Worm (Caenorhabditis elegans) whole organism, L1 larva: ENCODE data around the gene htp-1.

Experiments used
- aha-1 ChIP-seq: fragments of 150-350 bp; optimal IDR thresholded peaks from 2 replicates; lab custom pipeline; 2014; ENCODE audit warnings: missing biosample characterization, missing genetic modification characterization
- aly-2 ChIP-seq: fragments of 150-350 bp; optimal IDR thresholded peaks from 2 replicates; lab custom pipeline; 2014; ENCODE audit warnings: missing biosample characterization, missing genetic modification characterization
- ceh-8 ChIP-seq: fragments of 200-800 bp; sonication (Bioruptor generic); optimal IDR thresholded peaks from 2 replicates; lab custom pipeline; 2018; ENCODE audit warnings: mild to moderate bottlenecking, missing genetic modification characterization, moderate library complexity, missing compliant biosample characterization
- ceh-90 ChIP-seq: sonication (generic microtip); optimal IDR thresholded peaks from 2 replicates; lab custom pipeline; 2016; ENCODE audit warnings: missing genetic modification characterization, missing compliant biosample characterization
- ces-1 ChIP-seq: fragments of 150-350 bp; optimal IDR thresholded peaks from 2 replicates; lab custom pipeline; 2014; ENCODE audit warnings: missing biosample characterization, missing genetic modification reagents, missing genetic modification characterization
- dsc-1 ChIP-seq: sonication (generic microtip); optimal IDR thresholded peaks from 2 replicates; lab custom pipeline; 2016; ENCODE audit warnings: mild to moderate bottlenecking, missing genetic modification characterization, missing compliant biosample characterization
- efl-1 ChIP-seq, 4 experiments: fragments of 150-350 bp; optimal IDR thresholded peaks in 3 of 4; peaks in 1 of 4; 1 replicate in 1 of 4; 2 replicates in 3 of 4; lab custom pipeline; 2014; ENCODE audit warnings: missing biosample characterization in 2 of 4, missing genetic modification characterization in 2 of 4, missing genetic modification reagents in 2 of 4
- egl-27 ChIP-seq, 2 experiments: fragments of 150-350 bp in 1 of 2; sonication (generic microtip); optimal IDR thresholded peaks; 3 replicates each; lab custom pipeline; 2017 to 2018; ENCODE audit warnings: missing biosample characterization in 2 of 2, missing genetic modification characterization in 2 of 2, missing genetic modification reagents in 2 of 2
- elt-2 ChIP-seq: sonication (generic microtip); optimal IDR thresholded peaks from 2 replicates; lab custom pipeline; 2016; ENCODE audit warnings: missing genetic modification characterization, mild to moderate bottlenecking, inconsistent platforms, missing compliant biosample characterization, missing genetic modification reagents
- fos-1 ChIP-seq: fragments of 150-350 bp; optimal IDR thresholded peaks from 2 replicates; lab custom pipeline; 2014; ENCODE audit warnings: missing biosample characterization, missing genetic modification characterization
- grh-1 ChIP-seq: fragments of 200-800 bp; sonication (Bioruptor generic); IDR thresholded peaks from 2 replicates; pipeline ENCODE4 v1.3.6; 2022; ENCODE audit warnings: missing genetic modification reagents, missing genetic modification characterization, missing compliant biosample characterization
- hlh-17 ChIP-seq: fragments of 200-800 bp; sonication (Bioruptor generic); optimal IDR thresholded peaks from 2 replicates; lab custom pipeline; 2018; ENCODE audit warnings: missing genetic modification characterization, mild to moderate bottlenecking, missing compliant biosample characterization, moderate library complexity, borderline replicate concordance
- hlh-4 ChIP-seq: sonication (generic microtip); optimal IDR thresholded peaks from 2 replicates; lab custom pipeline; 2016; ENCODE audit warnings: mild to moderate bottlenecking, missing genetic modification characterization, missing compliant biosample characterization
- hpl-2 ChIP-seq: fragments of 150-350 bp; optimal IDR thresholded peaks from 2 replicates; lab custom pipeline; 2014; ENCODE audit warnings: missing biosample characterization, missing genetic modification reagents, missing genetic modification characterization
- isw-1 ChIP-seq: fragments of 200-800 bp; sonication (Bioruptor generic); IDR thresholded peaks from 2 replicates; pipeline ENCODE4 v1.3.6; 2022; ENCODE audit warnings: missing genetic modification characterization, missing compliant biosample characterization
- jun-1 ChIP-seq: fragments of 150-350 bp; optimal IDR thresholded peaks from 2 replicates; lab custom pipeline; 2014; ENCODE audit warnings: missing biosample characterization, missing genetic modification reagents, missing genetic modification characterization
- lin-13 ChIP-seq: fragments of 150-350 bp; optimal IDR thresholded peaks from 2 replicates; lab custom pipeline; 2014; ENCODE audit warnings: missing biosample characterization, missing genetic modification reagents, missing genetic modification characterization
- lin-14 ChIP-seq: fragments of 200-800 bp; sonication (Bioruptor generic); optimal IDR thresholded peaks from 2 replicates; lab custom pipeline; 2018; ENCODE audit warnings: mild to moderate bottlenecking, missing genetic modification characterization, moderate library complexity, missing compliant biosample characterization
- mdl-1 ChIP-seq, 2 experiments: fragments of 150-350 bp; optimal IDR thresholded peaks; 2 replicates each; lab custom pipeline; 2014 to 2017; ENCODE audit warnings: missing biosample characterization in 2 of 2, missing genetic modification characterization in 2 of 2, inconsistent platforms in 1 of 2
- mef-2 ChIP-seq: fragments of 150-350 bp; optimal IDR thresholded peaks from 2 replicates; lab custom pipeline; 2014; ENCODE audit warnings: missing biosample characterization, missing genetic modification characterization
- mep-1 ChIP-seq: fragments of 150-350 bp; optimal IDR thresholded peaks from 2 replicates; lab custom pipeline; 2014; ENCODE audit warnings: missing biosample characterization, missing genetic modification characterization
- nhr-11 ChIP-seq: fragments of 150-350 bp; optimal IDR thresholded peaks from 2 replicates; lab custom pipeline; 2014; ENCODE audit warnings: missing biosample characterization, missing genetic modification characterization
- nhr-19 ChIP-seq: fragments of 200-800 bp; sonication (Bioruptor generic); conservative IDR thresholded peaks from 2 replicates; pipeline ENCODE4 v1.3.6; 2022; ENCODE audit warnings: missing genetic modification characterization, missing compliant biosample characterization
- nhr-20 ChIP-seq: sonication (generic microtip); optimal IDR thresholded peaks from 2 replicates; lab custom pipeline; 2016; ENCODE audit warnings: mild to moderate bottlenecking, missing genetic modification characterization, missing compliant biosample characterization
- nhr-237 ChIP-seq: fragments of 150-350 bp; optimal IDR thresholded peaks from 2 replicates; lab custom pipeline; 2014; ENCODE audit warnings: missing biosample characterization, missing genetic modification characterization
- nhr-28 ChIP-seq: fragments of 150-350 bp; optimal IDR thresholded peaks from 2 replicates; lab custom pipeline; 2014; ENCODE audit warnings: missing biosample characterization, missing genetic modification characterization
- nhr-47 ChIP-seq: sonication (generic microtip); optimal IDR thresholded peaks from 2 replicates; lab custom pipeline; 2016; ENCODE audit warnings: mild to moderate bottlenecking, missing genetic modification characterization, moderate library complexity, missing compliant biosample characterization
- nhr-71 ChIP-seq: sonication (generic microtip); optimal IDR thresholded peaks from 2 replicates; lab custom pipeline; 2016; ENCODE audit warnings: mild to moderate bottlenecking, missing genetic modification characterization, moderate library complexity, missing compliant biosample characterization
- nhr-84 ChIP-seq: sonication (generic microtip); optimal IDR thresholded peaks from 2 replicates; lab custom pipeline; 2017; ENCODE audit warnings: missing biosample characterization, missing genetic modification characterization
- nhr-85 ChIP-seq: sonication (generic microtip); peaks from one replicate; lab custom pipeline; 2016; ENCODE audit warnings: missing genetic modification characterization, inconsistent platforms, missing compliant biosample characterization
- pag-3 ChIP-seq: sonication (generic microtip); optimal IDR thresholded peaks from 2 replicates; lab custom pipeline; 2017; ENCODE audit warnings: missing genetic modification characterization, mild to moderate bottlenecking, missing compliant biosample characterization, antibody characterized with exemption, borderline replicate concordance; ENCODE audit not compliant: insufficient read depth
- pqm-1 ChIP-seq: sonication (generic microtip); optimal IDR thresholded peaks from 3 replicates; lab custom pipeline; 2017; ENCODE audit warnings: missing biosample characterization, missing genetic modification characterization
- skn-1 ChIP-seq: fragments of 150-350 bp; optimal IDR thresholded peaks from 2 replicates; lab custom pipeline; 2014; ENCODE audit warnings: missing biosample characterization, missing genetic modification characterization
- snpc-4 ChIP-seq: fragments of 150-350 bp; optimal IDR thresholded peaks from 2 replicates; lab custom pipeline; 2014; ENCODE audit warnings: missing biosample characterization, missing genetic modification characterization
- swsn-7 ChIP-seq: sonication (generic microtip); optimal IDR thresholded peaks from 2 replicates; lab custom pipeline; 2016; ENCODE audit warnings: missing genetic modification characterization, missing compliant biosample characterization
- tbx-2 ChIP-seq: sonication (generic microtip); optimal IDR thresholded peaks from 2 replicates; lab custom pipeline; 2016; ENCODE audit warnings: missing genetic modification characterization, missing compliant biosample characterization
- xbp-1 ChIP-seq: sonication (generic microtip); optimal IDR thresholded peaks from 2 replicates; lab custom pipeline; 2016; ENCODE audit warnings: missing genetic modification characterization, missing compliant biosample characterization
- zip-4 ChIP-seq: fragments of 200-800 bp; sonication (Bioruptor generic); optimal IDR thresholded peaks from 2 replicates; lab custom pipeline; 2018; ENCODE audit warnings: mild to moderate bottlenecking, missing genetic modification characterization, moderate library complexity, missing compliant biosample characterization
- ztf-11 ChIP-seq, 2 experiments: sonication (generic microtip); optimal IDR thresholded peaks; 2 replicates each; lab custom pipeline; 2016 to 2017; ENCODE audit warnings: missing genetic modification characterization in 2 of 2, missing biosample characterization in 1 of 2, missing compliant biosample characterization in 1 of 2

The htp-1 gene

DNA sequence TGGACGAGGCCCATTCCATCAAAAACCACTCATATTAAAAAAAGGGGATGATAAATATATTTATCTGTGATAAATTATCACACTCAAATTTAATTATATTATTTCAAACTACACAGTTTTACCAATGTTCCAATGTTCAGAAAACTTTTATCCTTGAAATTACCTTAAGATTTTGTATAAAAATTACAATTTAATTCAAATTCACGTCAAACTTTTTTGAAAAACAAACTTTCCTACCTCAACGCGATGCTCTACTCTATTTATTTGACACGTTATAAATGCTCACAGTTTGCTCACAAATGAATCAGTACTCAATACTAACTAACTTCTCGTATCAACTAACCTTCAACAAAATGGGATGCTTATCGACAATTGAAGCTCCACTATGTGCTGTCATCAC, 8.7 kb downstream of the htp-1 start, which contains the start of gene F41H10.1:
Gene F41H10.1, plus strand, starts transcription at position 301 of the 400 bp plus-strand sequence.
- TF ChIP-seq nhr-84 (tag; lab: Kevin White, UChicago) (no peak), jun-1 (tag; lab: Kevin White, UChicago) (no peak), nhr-237 (no peak), aha-1 (tag; lab: Kevin White, UChicago) (no peak), mep-1 (tag; lab: Kevin White, UChicago) (no peak), efl-1 (optimal IDR thresholded peaks at IDR 0.05; lab: Kevin White, UChicago) (no peak), efl-1 (GFP tag; optimal IDR thresholded peaks at IDR 0.05 in 1 of 2; lab: Kevin White, UChicago) (no peak), nhr-85 (tag; lab: Kevin White, UChicago) (no peak), hlh-17 (no peak), nhr-19 (GFP tag; lab: Robert Waterston, UW) (no peak), mef-2 (tag; lab: Kevin White, UChicago) (no peak), ztf-11 (tag; optimal IDR thresholded peaks at IDR 0.05; lab: Kevin White, UChicago) (no peak), snpc-4 (tag; lab: Kevin White, UChicago) (no peak), mdl-1 (tag; optimal IDR thresholded peaks at IDR 0.05; lab: Kevin White, UChicago) (no peak), xbp-1 (no peak), hpl-2 (GFP tag; lab: Kevin White, UChicago) (no peak), swsn-7 (no peak), aly-2 (tag; lab: Kevin White, UChicago) (no peak), egl-27 (tag; optimal IDR thresholded peaks at IDR 0.05; lab: Kevin White, UChicago) (no peak)

DNA sequence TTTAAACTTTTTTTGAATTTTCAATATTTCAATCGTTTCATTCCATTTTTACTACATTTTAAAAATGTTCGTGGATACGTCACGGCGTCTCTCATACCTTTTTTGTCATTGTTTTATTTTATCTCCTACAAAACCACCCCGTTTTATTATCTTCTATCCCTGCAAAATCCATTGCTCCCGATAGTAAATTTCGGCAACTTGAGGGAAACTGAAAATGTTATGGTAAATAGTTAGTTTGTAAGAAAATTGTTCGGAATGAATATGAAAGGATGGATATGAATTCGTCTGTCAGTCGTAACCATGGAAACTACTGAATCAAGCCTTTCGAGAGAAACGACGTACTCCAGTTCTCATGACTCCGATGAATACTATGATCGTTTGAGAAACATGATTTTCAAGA, 10.0 kb downstream of the htp-1 start, which contains the start of gene F41H10.2:
Gene F41H10.2, plus strand, starts transcription at position 301 of the 400 bp plus-strand sequence.
- no peak for TF ChIP-seq nhr-28 (tag; lab: Kevin White, UChicago)
- no peak for TF ChIP-seq nhr-11 (tag; lab: Kevin White, UChicago)
- TF ChIP-seq nhr-19 (GFP tag; lab: Robert Waterston, UW), result no peak
- TF ChIP-seq efl-1 (optimal IDR thresholded peaks at IDR 0.05; lab: Kevin White, UChicago), result no peak
- peak in 1 of 2 experiments; percentile 82 for TF ChIP-seq efl-1 (GFP tag; optimal IDR thresholded peaks at IDR 0.05 in 1 of 2; lab: Kevin White, UChicago)

DNA sequence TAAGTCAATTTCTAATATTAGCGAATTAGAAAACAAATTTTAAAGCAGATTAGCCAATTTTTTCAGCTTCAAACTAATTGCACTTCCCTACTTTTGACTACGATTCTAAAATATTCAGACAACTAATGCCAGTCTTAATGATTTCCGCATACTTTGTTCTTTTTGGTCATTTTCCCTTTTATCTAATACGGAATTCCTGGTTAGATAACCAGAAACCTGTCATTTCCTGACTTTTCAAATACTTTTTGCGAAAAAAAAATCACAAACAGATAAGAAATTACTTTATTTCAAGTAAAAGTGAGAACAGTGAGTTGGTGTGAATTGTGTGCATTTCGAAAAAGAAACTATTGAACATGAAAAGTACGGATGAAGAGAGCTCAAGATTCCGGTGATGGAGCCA, 11.2 kb downstream of the htp-1 start:
- TF ChIP-seq grh-1 (GFP tag; lab: Robert Waterston, UW) (no peak), nhr-47 (tag; lab: Kevin White, UChicago) (no peak), elt-2 (tag; lab: Kevin White, UChicago) (peak; percentile 61), pqm-1 (tag; lab: Kevin White, UChicago) (no peak)

DNA sequence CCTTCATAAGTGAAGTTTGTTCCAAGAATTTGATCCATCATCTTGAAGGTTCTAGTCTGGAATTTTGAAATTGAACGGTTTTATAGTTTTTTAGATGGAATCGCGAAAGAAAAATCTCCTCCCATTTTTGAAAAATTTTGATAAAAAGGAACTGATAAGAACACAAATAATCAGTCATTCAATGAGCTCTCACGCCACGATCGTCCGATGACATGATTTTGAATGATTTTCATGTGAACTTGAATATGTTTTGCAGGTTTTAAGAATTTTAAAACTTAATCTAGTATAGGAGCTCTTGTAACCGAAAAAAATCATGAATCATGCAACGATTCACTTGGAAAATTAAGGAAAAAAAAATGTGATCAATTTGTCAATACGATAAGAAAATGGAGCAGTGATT, 14.3 kb downstream of the htp-1 start, which contains the start of gene elo-5:
Gene elo-5, minus strand, starts transcription at position 56 of the 400 bp plus-strand sequence.
- TF ChIP-seq elt-2 (tag; lab: Kevin White, UChicago), result peak; percentile 55
- TF ChIP-seq nhr-85 (tag; lab: Kevin White, UChicago), result no peak
- TF ChIP-seq ces-1, result no peak

DNA sequence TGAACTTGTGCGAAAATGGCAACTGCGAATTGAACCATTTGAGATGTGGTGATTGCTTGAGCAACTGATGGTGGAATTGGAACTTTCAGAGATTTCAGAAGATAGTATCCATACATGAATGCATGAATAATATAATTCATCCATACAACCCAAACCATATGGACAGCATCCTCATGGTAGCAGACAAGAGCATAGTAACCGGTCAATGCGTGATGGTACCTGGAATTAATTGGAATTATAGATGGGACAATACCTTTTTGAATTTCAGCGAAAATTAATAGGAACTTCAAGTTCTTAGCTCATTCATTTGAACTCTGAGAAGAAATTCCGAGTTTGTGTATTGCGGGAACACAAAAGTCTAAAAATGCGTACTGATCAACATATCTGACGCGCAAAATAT, 16.4 kb downstream of the htp-1 start:
- TF ChIP-seq lin-13 (GFP tag; lab: Kevin White, UChicago) (no peak), nhr-20 (tag; lab: Kevin White, UChicago) (no peak), dsc-1 (tag; lab: Kevin White, UChicago) (no peak), swsn-7 (no peak), pqm-1 (tag; lab: Kevin White, UChicago) (no peak)

DNA sequence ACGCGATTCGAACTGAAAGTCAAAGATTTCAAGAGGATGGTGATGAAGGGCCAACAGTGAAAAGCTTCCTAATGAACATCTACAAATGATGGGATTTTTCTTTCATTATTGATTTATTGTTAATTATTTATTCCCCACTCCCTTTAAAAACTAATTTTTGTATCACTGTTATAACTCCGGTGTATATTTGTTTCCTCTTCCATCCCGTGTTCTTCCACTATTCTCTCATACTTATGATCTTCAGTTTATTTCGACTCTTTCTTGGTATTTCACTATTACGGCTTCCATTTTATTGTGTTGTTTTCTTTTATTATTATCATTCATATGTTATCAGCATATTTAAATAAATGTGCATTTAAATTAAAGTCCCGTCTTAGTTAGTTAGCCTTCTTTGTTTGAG, 17.0 kb downstream of the htp-1 start:
- no peak for TF ChIP-seq nhr-71 (tag; lab: Kevin White, UChicago)
- TF ChIP-seq fos-1 (tag; lab: Kevin White, UChicago), result no peak
- no peak for TF ChIP-seq lin-14
- no peak for TF ChIP-seq zip-4 (GFP tag; lab: Kevin White, UChicago)
- no peak for TF ChIP-seq ceh-8 (GFP tag; lab: Kevin White, UChicago)
- no peak for TF ChIP-seq skn-1 (tag; lab: Kevin White, UChicago)
- no peak for TF ChIP-seq hlh-4 (tag; lab: Kevin White, UChicago)
- no peak for TF ChIP-seq tbx-2 (tag; lab: Kevin White, UChicago)
- no peak for TF ChIP-seq pag-3 (tag; lab: Kevin White, UChicago)
- no peak for TF ChIP-seq ceh-90
- TF ChIP-seq isw-1, result no peak
